Worm (Caenorhabditis elegans): ENCODE results near the gene lido-16.

The lido-16 gene

ce11 chrII:6476655-6477054, 8.1 kb downstream of the lido-16 start, which contains the start of gene T28D9.4:
Gene T28D9.4 (plus strand): TSS chrII:6476955.
- no peak for TF ChIP-seq hmg-4 (GFP tag; optimal IDR thresholded peaks at IDR 0.05)
- no peak for TF ChIP-seq tbx-37 (GFP tag; conservative IDR thresholded peaks at IDR 0.05)
- no peak for TF ChIP-seq hnd-1 (tag; optimal IDR thresholded peaks at IDR 0.05)
- TF ChIP-seq sea-1 (GFP tag; conservative IDR thresholded peaks at IDR 0.05): no peak
- TF ChIP-seq F13C5.2 (tag; optimal IDR thresholded peaks at IDR 0.05): no peak
- TF ChIP-seq hmbx-1 (tag; optimal IDR thresholded peaks at IDR 0.05): no peak
- no peak for TF ChIP-seq pes-1 (GFP tag; IDR thresholded peaks at IDR 0.05)
- no peak for TF ChIP-seq tra-4 (tag; optimal IDR thresholded peaks at IDR 0.05)
- no peak for TF ChIP-seq B0310.2 (tag; optimal IDR thresholded peaks at IDR 0.05)
- TF ChIP-seq tbx-11 (GFP tag; IDR thresholded peaks at IDR 0.05): no peak
- no peak for TF ChIP-seq ama-1 (optimal IDR thresholded peaks at IDR 0.05)
- no peak for TF ChIP-seq flt-1 (GFP tag; IDR thresholded peaks at IDR 0.05)
- TF ChIP-seq scrt-1 (GFP tag; IDR thresholded peaks at IDR 0.05): no peak
- TF ChIP-seq ceh-13 (GFP tag; optimal IDR thresholded peaks at IDR 0.05): no peak
- TF ChIP-seq ets-7 (tag; optimal IDR thresholded peaks at IDR 0.05): no peak
- TF ChIP-seq ceh-36 (tag; optimal IDR thresholded peaks at IDR 0.05): no peak
- no peak for TF ChIP-seq aly-1 (tag; optimal IDR thresholded peaks at IDR 0.05)

- no peak for TF ChIP-seq hnd-1 (tag; optimal IDR thresholded peaks at IDR 0.05)
- TF ChIP-seq scrt-1 (GFP tag; IDR thresholded peaks at IDR 0.05): no peak
- TF ChIP-seq sea-1 (GFP tag; conservative IDR thresholded peaks at IDR 0.05): no peak
- no peak for TF ChIP-seq hmg-4 (GFP tag; optimal IDR thresholded peaks at IDR 0.05)
- TF ChIP-seq ceh-36 (tag; optimal IDR thresholded peaks at IDR 0.05): no peak
- TF ChIP-seq tbx-37 (GFP tag; conservative IDR thresholded peaks at IDR 0.05): no peak
Measured at ce11 chrII:6475180-6475737, 9.5 kb downstream of the lido-16 start, which contains the start of gene T28D9.16. Gene T28D9.16 (plus strand): TSS chrII:6475687.

ce11 chrII:6470985-6471384, 13.8 kb downstream of the lido-16 start, which contains the start of gene dgk-5:
Gene dgk-5 (minus strand): TSS chrII:6471085.
- no peak for TF ChIP-seq ama-1 (optimal IDR thresholded peaks at IDR 0.05)
- TF ChIP-seq hmbx-1 (tag; optimal IDR thresholded peaks at IDR 0.05): no peak
- TF ChIP-seq scrt-1 (GFP tag; IDR thresholded peaks at IDR 0.05): no peak
- TF ChIP-seq aly-1 (tag; optimal IDR thresholded peaks at IDR 0.05): no peak
- no peak for TF ChIP-seq sea-1 (GFP tag; conservative IDR thresholded peaks at IDR 0.05)
- TF ChIP-seq tbx-11 (GFP tag; IDR thresholded peaks at IDR 0.05): no peak

DNA sequence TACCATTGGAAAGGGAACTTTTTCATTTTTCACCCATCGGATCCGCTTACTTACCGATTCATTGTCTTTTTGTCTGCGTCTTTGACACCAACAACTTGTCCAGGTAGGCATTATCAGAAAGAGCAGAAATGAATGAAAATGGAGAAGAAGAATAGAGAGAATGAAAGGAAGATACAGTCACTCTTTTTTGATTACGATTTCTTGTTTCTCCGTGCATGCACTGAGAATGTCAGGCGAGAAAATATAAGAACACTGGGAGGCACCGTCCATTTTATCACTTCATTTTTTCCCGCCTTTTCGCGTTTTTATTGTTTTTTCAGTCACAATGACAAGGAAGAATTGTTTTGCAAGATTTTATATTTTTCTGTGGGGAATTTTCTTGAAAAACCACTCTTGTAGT, 15.4 kb downstream of the lido-16 start:
- no peak for TF ChIP-seq sea-1 (GFP tag; conservative IDR thresholded peaks at IDR 0.05)
- no peak for TF ChIP-seq scrt-1 (GFP tag; IDR thresholded peaks at IDR 0.05)
- no peak for TF ChIP-seq ama-1 (optimal IDR thresholded peaks at IDR 0.05)
- TF ChIP-seq hmbx-1 (tag; optimal IDR thresholded peaks at IDR 0.05): no peak
- TF ChIP-seq ceh-13 (GFP tag; optimal IDR thresholded peaks at IDR 0.05): no peak
- TF ChIP-seq F13C5.2 (tag; optimal IDR thresholded peaks at IDR 0.05): no peak
- no peak for TF ChIP-seq hnd-1 (tag; optimal IDR thresholded peaks at IDR 0.05)

DNA sequence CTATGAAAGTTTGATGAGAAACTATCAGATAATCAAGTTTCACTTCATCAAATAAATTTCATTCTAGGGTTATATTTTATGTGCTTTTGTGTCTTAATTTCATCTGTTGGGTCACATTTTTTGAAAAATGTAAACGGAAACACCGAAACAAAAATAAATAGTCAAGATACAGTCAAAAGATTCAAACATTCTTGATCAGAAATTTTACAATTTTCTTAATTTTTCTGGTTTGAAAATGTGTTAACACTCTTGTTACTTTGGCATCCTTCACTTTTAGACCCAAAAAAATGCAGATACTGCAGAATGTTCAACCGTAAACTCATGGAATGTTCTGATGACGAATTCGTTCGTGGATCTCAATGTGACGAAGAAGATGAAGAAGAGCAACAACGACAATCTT, 30.1 kb downstream of the lido-16 start, which contains the start of gene aptf-1:
TSS of gene aptf-1 (plus strand) at position 301 of the 400 bp plus-strand sequence.
- TF ChIP-seq sea-1 (GFP tag; conservative IDR thresholded peaks at IDR 0.05) (no peak), B0310.2 (tag; optimal IDR thresholded peaks at IDR 0.05) (no peak), ceh-13 (GFP tag; optimal IDR thresholded peaks at IDR 0.05) (no peak), aly-1 (tag; optimal IDR thresholded peaks at IDR 0.05) (no peak), F13C5.2 (tag; optimal IDR thresholded peaks at IDR 0.05) (no peak), tbx-11 (GFP tag; IDR thresholded peaks at IDR 0.05) (no peak)

DNA sequence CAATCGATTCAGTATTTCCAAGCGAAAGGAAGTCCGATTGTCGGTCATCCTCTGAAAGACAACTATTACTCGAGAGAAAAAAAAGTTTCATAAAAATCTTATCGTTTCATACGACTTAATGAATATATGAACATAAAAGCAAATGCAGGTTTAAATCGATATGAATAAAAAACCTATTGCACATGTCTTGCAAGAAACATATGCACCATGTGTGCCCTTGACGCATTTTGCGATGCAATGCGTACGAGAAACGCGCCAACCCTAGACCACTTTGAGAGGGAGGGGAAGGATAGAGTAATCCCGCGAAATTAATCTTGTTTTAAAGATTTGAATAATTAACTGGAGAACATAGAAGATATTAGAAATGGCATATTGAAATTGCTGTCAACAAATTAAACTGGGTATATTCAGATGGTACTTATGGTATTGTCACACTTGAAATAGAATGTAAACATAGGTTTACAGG, 31.4 kb downstream of the lido-16 start, which contains the start of gene atg-16.2:
TSS of gene atg-16.2 (minus strand) at position 51 of the 466 bp plus-strand sequence.
- TF ChIP-seq pes-1 (GFP tag; IDR thresholded peaks at IDR 0.05) (no peak), F13C5.2 (tag; optimal IDR thresholded peaks at IDR 0.05) (no peak), ama-1 (optimal IDR thresholded peaks at IDR 0.05) (no peak), ceh-36 (tag; optimal IDR thresholded peaks at IDR 0.05) (peak; percentile 11), B0310.2 (tag; optimal IDR thresholded peaks at IDR 0.05) (no peak), ets-7 (tag; optimal IDR thresholded peaks at IDR 0.05) (no peak), scrt-1 (GFP tag; IDR thresholded peaks at IDR 0.05) (no peak)

DNA sequence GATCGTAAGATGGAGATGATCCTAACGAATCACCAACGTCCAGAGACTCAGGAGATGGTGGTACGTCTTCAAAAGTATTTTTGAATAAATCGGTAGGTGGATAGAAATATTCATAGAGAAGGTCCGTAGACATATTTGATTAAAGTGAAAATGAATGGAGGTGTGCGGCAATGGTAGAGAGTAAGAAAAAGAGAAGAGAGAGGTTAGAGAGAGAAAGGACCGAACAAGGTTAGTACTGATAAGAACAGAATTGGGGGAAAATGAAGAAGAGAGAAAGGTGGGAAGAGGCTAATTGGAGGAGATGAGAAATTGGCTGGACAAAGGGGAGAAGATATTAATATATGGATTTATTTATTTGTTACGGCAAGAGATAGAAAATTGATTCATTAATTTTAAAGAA, 35.1 kb downstream of the lido-16 start, which contains the start of gene nhr-22:
TSS of gene nhr-22 (minus strand) at position 137 of the 400 bp plus-strand sequence.
- no peak for TF ChIP-seq tbx-11 (GFP tag; IDR thresholded peaks at IDR 0.05)
- no peak for TF ChIP-seq ama-1 (optimal IDR thresholded peaks at IDR 0.05)
- TF ChIP-seq F13C5.2 (tag; optimal IDR thresholded peaks at IDR 0.05): no peak
- no peak for TF ChIP-seq tbx-37 (GFP tag; conservative IDR thresholded peaks at IDR 0.05)
- TF ChIP-seq tra-4 (tag; optimal IDR thresholded peaks at IDR 0.05): no peak
- TF ChIP-seq hnd-1 (tag; optimal IDR thresholded peaks at IDR 0.05): no peak
- TF ChIP-seq sea-1 (GFP tag; conservative IDR thresholded peaks at IDR 0.05): no peak
- no peak for TF ChIP-seq pes-1 (GFP tag; IDR thresholded peaks at IDR 0.05)
- TF ChIP-seq flt-1 (GFP tag; IDR thresholded peaks at IDR 0.05): no peak
- TF ChIP-seq hmg-4 (GFP tag; optimal IDR thresholded peaks at IDR 0.05): no peak

ce11 chrII:6448656-6449055, 36.1 kb downstream of the lido-16 start:
- no peak for TF ChIP-seq hnd-1 (tag; optimal IDR thresholded peaks at IDR 0.05)
- no peak for TF ChIP-seq hmbx-1 (tag; optimal IDR thresholded peaks at IDR 0.05)
